Worm (Caenorhabditis elegans): ENCODE results near the gene F55A11.8.

DNA sequence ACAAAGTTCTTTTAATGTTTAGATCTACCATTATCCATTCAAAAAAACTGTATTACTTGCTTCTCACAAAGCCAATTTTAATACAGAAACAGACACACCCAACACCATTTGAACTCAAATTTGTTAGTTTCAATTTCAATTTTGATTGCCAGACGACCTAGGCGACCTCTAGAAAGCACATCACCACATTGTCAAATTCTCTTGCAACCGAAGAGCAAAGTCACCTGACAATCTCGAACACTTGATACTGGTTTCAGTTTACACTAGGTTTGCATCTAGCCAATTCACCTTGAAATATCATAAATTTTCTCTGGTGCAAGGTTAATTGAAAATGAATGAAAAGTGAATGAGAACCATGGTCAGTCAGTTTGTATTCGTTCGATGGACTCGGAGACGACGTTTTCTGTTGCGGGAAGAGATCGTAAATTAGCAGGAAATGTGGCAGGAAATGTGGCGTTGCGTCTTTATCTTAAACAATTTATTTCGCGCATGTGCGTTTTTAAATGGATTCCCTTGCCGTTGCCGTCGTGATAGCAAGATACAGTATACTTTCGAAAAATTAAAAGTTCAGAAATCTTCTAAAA, 9.4 kb downstream of the F55A11.8 start:
- TF ChIP-seq lin-13 (GFP tag; optimal IDR thresholded peaks at IDR 0.05): no peak
- no peak for TF ChIP-seq lsy-2 (tag; optimal IDR thresholded peaks at IDR 0.05)
- TF ChIP-seq lin-39 (tag; optimal IDR thresholded peaks at IDR 0.05): no peak
- no peak for TF ChIP-seq unc-62 (GFP tag; optimal IDR thresholded peaks at IDR 0.05)
- no peak for TF ChIP-seq ztf-1 (GFP tag; conservative IDR thresholded peaks at IDR 0.05)
- peak; percentile 68 for TF ChIP-seq nhr-25 (tag; optimal IDR thresholded peaks at IDR 0.05)
- TF ChIP-seq egl-27 (tag; optimal IDR thresholded peaks at IDR 0.05): no peak
- TF ChIP-seq ZK546.5 (tag; optimal IDR thresholded peaks at IDR 0.05): no peak
- no peak for TF ChIP-seq zag-1 (tag; optimal IDR thresholded peaks at IDR 0.05)
- no peak for TF ChIP-seq ztf-4 (tag; optimal IDR thresholded peaks at IDR 0.05)
- no peak for TF ChIP-seq snpc-4 (tag; optimal IDR thresholded peaks at IDR 0.05)
- no peak for TF ChIP-seq gmeb-1 (tag; optimal IDR thresholded peaks at IDR 0.05)
- no peak for TF ChIP-seq nhr-11 (tag; optimal IDR thresholded peaks at IDR 0.05)

Measured in whole organism, L2 larva.